Worm (Caenorhabditis elegans): ENCODE data around the gene srj-57.

srj-57 gene

ce11 chrV:2875422-2875821, 20.0 kb upstream of the srj-57 start, which contains the start of gene folt-2 (continued):
- TF ChIP-seq F10B5.3 (tag; optimal IDR thresholded peaks at IDR 0.05) (no peak), mxl-2 (GFP tag; conservative IDR thresholded peaks at IDR 0.05) (no peak), daf-16 (GFP tag; optimal IDR thresholded peaks at IDR 0.05) (no peak), daf-16 (tag; optimal IDR thresholded peaks at IDR 0.05) (peak; percentile 48), dmd-8 (GFP tag; IDR thresholded peaks at IDR 0.05) (no peak), daf-19 (GFP tag; conservative IDR thresholded peaks at IDR 0.05) (no peak), zfp-2 (tag; optimal IDR thresholded peaks at IDR 0.05) (no peak), F49E8.2 (tag; optimal IDR thresholded peaks at IDR 0.05; ENCODE audit: borderline replicate concordance) (no peak), Y75B8A.6 (GFP tag; IDR thresholded peaks at IDR 0.05) (no peak), ZK337.2 (GFP tag; IDR thresholded peaks at IDR 0.05) (no peak), zip-2 (tag; optimal IDR thresholded peaks at IDR 0.05) (no peak)

- TF ChIP-seq egl-27 (tag; optimal IDR thresholded peaks at IDR 0.05) (no peak), dmd-6 (GFP tag; IDR thresholded peaks at IDR 0.05) (no peak), nhr-102 (tag; optimal IDR thresholded peaks at IDR 0.05) (peak; percentile 17), nhr-111 (GFP tag; optimal IDR thresholded peaks at IDR 0.05) (no peak), lir-3 (tag; optimal IDR thresholded peaks at IDR 0.05) (no peak), F44E2.7 (GFP tag; IDR thresholded peaks at IDR 0.05) (0 out of 2 replicates have a peak, but pooled peaks have one; percentile 18), unc-62 (GFP tag; optimal IDR thresholded peaks at IDR 0.05 in 1 of 2) (peak in 1 of 2 experiments; percentile 88), unc-62 (tag; optimal IDR thresholded peaks at IDR 0.05) (no peak), vab-7 (GFP tag; IDR thresholded peaks at IDR 0.05) (no peak), daf-19 (GFP tag; conservative IDR thresholded peaks at IDR 0.05) (no peak)
These were observed 17.6 kb upstream of the srj-57 start for ce11 chrV:2872947-2873346.

- TF ChIP-seq tag-97 (GFP tag; IDR thresholded peaks at IDR 0.05): no peak
- peak; percentile 52; the same call in 1 of the 2 replicates for TF ChIP-seq dmd-8 (GFP tag; IDR thresholded peaks at IDR 0.05)
- TF ChIP-seq egl-27 (tag; optimal IDR thresholded peaks at IDR 0.05): no peak
- no peak for TF ChIP-seq D1046.2 (GFP tag; IDR thresholded peaks at IDR 0.05)
- no peak for TF ChIP-seq hif-1 (tag; optimal IDR thresholded peaks at IDR 0.05)
- TF ChIP-seq lin-38 (GFP tag; IDR thresholded peaks at IDR 0.05): peak; percentile 53
- TF ChIP-seq nhr-102 (tag; optimal IDR thresholded peaks at IDR 0.05): peak; percentile 17
- TF ChIP-seq aha-1 (tag): peak; percentile 95
- peak; percentile 42; the same call in 1 of the 2 replicates for TF ChIP-seq tra-1 (GFP tag; IDR thresholded peaks at IDR 0.05)
- TF ChIP-seq ctbp-1 (GFP tag; IDR thresholded peaks at IDR 0.05): 0 out of 2 replicates have a peak, but pooled peaks have one; percentile 31
- peak; percentile 31; the same call in 1 of the 2 replicates for TF ChIP-seq T26A8.4 (GFP tag; IDR thresholded peaks at IDR 0.05)
- TF ChIP-seq dmd-6 (GFP tag; IDR thresholded peaks at IDR 0.05): peak; percentile 31
- TF ChIP-seq rbr-2 (tag; optimal IDR thresholded peaks at IDR 0.05): no peak
- peak; percentile 30 for TF ChIP-seq hlh-11 (tag; optimal IDR thresholded peaks at IDR 0.05)
These were observed 16.6 kb upstream of the srj-57 start for ce11 chrV:2871754-2872504.

ce11 chrV:2870127-2870526, 14.8 kb upstream of the srj-57 start, which contains the start of gene srh-243:
Gene srh-243 (plus strand): TSS chrV:2870427.
- TF ChIP-seq ZK337.2 (GFP tag; IDR thresholded peaks at IDR 0.05): no peak
- TF ChIP-seq Y48G9A.11 (GFP tag; IDR thresholded peaks at IDR 0.05): no peak
- TF ChIP-seq egl-27 (tag; optimal IDR thresholded peaks at IDR 0.05): no peak
- TF ChIP-seq tra-1 (GFP tag; IDR thresholded peaks at IDR 0.05): no peak
- no peak for TF ChIP-seq lsy-2 (tag; optimal IDR thresholded peaks at IDR 0.05)
- no peak for TF ChIP-seq set-16 (GFP tag; IDR thresholded peaks at IDR 0.05)
- TF ChIP-seq nhr-11 (tag; optimal IDR thresholded peaks at IDR 0.05): no peak
- no peak for TF ChIP-seq dmd-8 (GFP tag; IDR thresholded peaks at IDR 0.05)
- no peak for TF ChIP-seq lir-3 (tag; optimal IDR thresholded peaks at IDR 0.05)
- no peak for TF ChIP-seq mxl-3 (GFP tag; optimal IDR thresholded peaks at IDR 0.05)
- no peak for TF ChIP-seq mes-2 (tag; optimal IDR thresholded peaks at IDR 0.05; ENCODE audit: poor library complexity, severe bottlenecking)
- TF ChIP-seq nhr-111 (GFP tag; optimal IDR thresholded peaks at IDR 0.05): no peak
- no peak for TF ChIP-seq nhr-48 (tag; optimal IDR thresholded peaks at IDR 0.05)
- TF ChIP-seq madf-9 (GFP tag; conservative IDR thresholded peaks at IDR 0.05): no peak
- no peak for TF ChIP-seq spr-1 (tag; optimal IDR thresholded peaks at IDR 0.05)
- TF ChIP-seq jun-1 (tag; optimal IDR thresholded peaks at IDR 0.05): no peak
- no peak for TF ChIP-seq ceh-32 (tag; optimal IDR thresholded peaks at IDR 0.05; ENCODE audit: poor library complexity)
- TF ChIP-seq sdz-12 (GFP tag; optimal IDR thresholded peaks at IDR 0.05): no peak

All from whole organism, L4 larva.